Worm (Caenorhabditis elegans): ENCODE measurements around the gene pno-1.

The pno-1 gene

ce11 chrII:9704746-9705145 is 37.9 kb downstream of the pno-1 start, which contains the start of gene Y53C12A.10:
Y53C12A.10 (minus strand) TSS chrII:9704846.
- no peak for TF ChIP-seq F10E7.11 (tag; optimal IDR thresholded peaks at IDR 0.05)
- TF ChIP-seq ama-1 (optimal IDR thresholded peaks at IDR 0.05) = no peak
- peak in 1 of 2 experiments; percentile 10 for TF ChIP-seq ama-1 (GFP tag; optimal IDR thresholded peaks at IDR 0.05)
- no peak for TF ChIP-seq D2030.7 (GFP tag; IDR thresholded peaks at IDR 0.05)
- no peak for TF ChIP-seq die-1 (tag; optimal IDR thresholded peaks at IDR 0.05)
- no peak for TF ChIP-seq sdz-38 (tag; optimal IDR thresholded peaks at IDR 0.05)
- no peak for TF ChIP-seq ZK185.1 (tag; optimal IDR thresholded peaks at IDR 0.05; ENCODE audit: poor library complexity, severe bottlenecking)
- no peak for TF ChIP-seq mel-28 (tag; optimal IDR thresholded peaks at IDR 0.05; ENCODE audit: borderline replicate concordance)
- no peak for TF ChIP-seq fkh-3 (tag; optimal IDR thresholded peaks at IDR 0.05)

ce11 chrII:9703601-9704000 is 39.1 kb downstream of the pno-1 start, which contains the start of gene mop-25.2:
mop-25.2 (minus strand) TSS chrII:9703701.
- TF ChIP-seq ama-1 (optimal IDR thresholded peaks at IDR 0.05) (no peak), ama-1 (GFP tag; optimal IDR thresholded peaks at IDR 0.05) (peak in 1 of 2 experiments; percentile 10), madf-8 (GFP tag; conservative IDR thresholded peaks at IDR 0.05) (no peak)

- TF ChIP-seq nhr-80 (tag; optimal IDR thresholded peaks at IDR 0.05) (no peak), B0035.1 (tag; optimal IDR thresholded peaks at IDR 0.05) (no peak), unc-62 (GFP tag; optimal IDR thresholded peaks at IDR 0.05) (no peak), F10E7.11 (tag; optimal IDR thresholded peaks at IDR 0.05) (no peak), fkh-3 (tag; optimal IDR thresholded peaks at IDR 0.05) (no peak), hsf-1 (GFP tag; IDR thresholded peaks at IDR 0.05) (no peak), let-607 (tag; optimal IDR thresholded peaks at IDR 0.05) (no peak), snpc-4 (GFP tag; optimal IDR thresholded peaks at IDR 0.05) (no peak), snpc-4 (tag; optimal IDR thresholded peaks at IDR 0.05) (no peak), ceh-58 (GFP tag; IDR thresholded peaks at IDR 0.05) (no peak), ceh-100 (GFP tag; IDR thresholded peaks at IDR 0.05) (no peak), egl-44 (GFP tag; IDR thresholded peaks at IDR 0.05) (no peak), ceh-79 (tag; optimal IDR thresholded peaks at IDR 0.05) (no peak), nhr-120 (GFP tag; IDR thresholded peaks at IDR 0.05) (no peak), aptf-2 (GFP tag; conservative IDR thresholded peaks at IDR 0.05) (no peak), ztf-18 (tag; optimal IDR thresholded peaks at IDR 0.05) (no peak), D2030.7 (GFP tag; IDR thresholded peaks at IDR 0.05) (no peak), attf-6 (GFP tag; IDR thresholded peaks at IDR 0.05) (no peak), attf-3 (GFP tag; conservative IDR thresholded peaks at IDR 0.05) (no peak), bed-1 (GFP tag; IDR thresholded peaks at IDR 0.05) (no peak)
Measured at ce11 chrII:9700363-9700762, 42.3 kb downstream of the pno-1 start, which contains the start of the genes Y53C12A.8 and Y53C12A.7. Y53C12A.8 (minus strand) TSS chrII:9700463. Y53C12A.7 (plus strand) TSS chrII:9700543.

ce11 chrII:9695942-9696341 is 46.7 kb downstream of the pno-1 start:
- TF ChIP-seq pha-4 (tag; optimal IDR thresholded peaks at IDR 0.05) (no peak), dox-1 (GFP tag; IDR thresholded peaks at IDR 0.05) (no peak), attf-5 (GFP tag; optimal IDR thresholded peaks at IDR 0.05) (no peak), hrde-1 (tag; optimal IDR thresholded peaks at IDR 0.05; ENCODE audit: borderline replicate concordance) (no peak), B0336.3 (GFP tag; IDR thresholded peaks at IDR 0.05) (no peak), ztf-3 (GFP tag; optimal IDR thresholded peaks at IDR 0.05) (no peak)

ce11 chrII:9691839-9692238 is 50.8 kb downstream of the pno-1 start, which contains the start of gene nlp-11:
nlp-11 (minus strand) TSS chrII:9691939.
- TF ChIP-seq ztf-26 (tag; optimal IDR thresholded peaks at IDR 0.05) = no peak
- no peak for TF ChIP-seq madf-10 (tag; optimal IDR thresholded peaks at IDR 0.05)
- no peak for TF ChIP-seq snpc-3.4 (tag; optimal IDR thresholded peaks at IDR 0.05)
- TF ChIP-seq F39B2.1 (GFP tag; IDR thresholded peaks at IDR 0.05) = no peak
- TF ChIP-seq hmg-20 (GFP tag; IDR thresholded peaks at IDR 0.05) = no peak
- TF ChIP-seq hsf-1 (GFP tag; IDR thresholded peaks at IDR 0.05) = no peak
- TF ChIP-seq ama-1 (optimal IDR thresholded peaks at IDR 0.05) = no peak
- no peak for TF ChIP-seq ama-1 (GFP tag; optimal IDR thresholded peaks at IDR 0.05)
- TF ChIP-seq rpc-1 (optimal IDR thresholded peaks at IDR 0.05) = no peak
- no peak for TF ChIP-seq rpc-1 (tag; optimal IDR thresholded peaks at IDR 0.05)
- no peak for TF ChIP-seq nhr-179 (tag; optimal IDR thresholded peaks at IDR 0.05)
- TF ChIP-seq Y56A3A.18 (GFP tag; IDR thresholded peaks at IDR 0.05) = no peak
- TF ChIP-seq ets-4 (GFP tag; optimal IDR thresholded peaks at IDR 0.05) = no peak
- no peak for TF ChIP-seq nhr-80 (tag; optimal IDR thresholded peaks at IDR 0.05)
- TF ChIP-seq Y79H2A.3 (GFP tag; conservative IDR thresholded peaks at IDR 0.05) = no peak
- no peak for TF ChIP-seq fkh-3 (tag; optimal IDR thresholded peaks at IDR 0.05)

Data from whole organism, young adult.